Fruit fly (Drosophila melanogaster): ENCODE measurements around the gene CycG.

DNA sequence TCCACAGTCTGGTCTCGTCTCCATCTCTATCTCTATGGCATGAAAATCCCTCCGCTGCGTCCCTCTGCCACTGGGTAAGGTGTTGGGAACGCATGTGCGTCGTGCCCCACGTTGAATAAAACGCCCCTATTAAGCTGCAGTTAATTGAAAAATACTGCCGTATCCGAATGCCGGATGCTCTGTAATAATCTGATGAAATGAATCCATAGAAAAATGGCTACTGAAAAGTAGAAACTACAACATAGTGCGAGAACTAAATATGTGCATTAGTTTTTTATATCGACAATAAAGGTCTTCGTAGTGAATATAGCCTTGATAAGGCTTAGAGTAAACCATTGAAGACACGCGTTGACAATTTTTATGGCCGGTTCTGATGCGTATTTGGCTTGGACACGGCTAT, 45.7 kb downstream of the CycG start:
- TF ChIP-seq Vsx2 (GFP tag; optimal IDR thresholded peaks at IDR 0.05; ENCODE audit: partially characterized antibody) (no peak), psq (GFP tag; optimal IDR thresholded peaks at IDR 0.05) (no peak), woc (GFP tag; optimal IDR thresholded peaks at IDR 0.05) (no peak), foxo (GFP tag; optimal IDR thresholded peaks at IDR 0.05) (no peak), Jra (GFP tag; optimal IDR thresholded peaks at IDR 0.05) (no peak), br (GFP tag; optimal IDR thresholded peaks at IDR 0.05) (no peak), Hr78 (GFP tag; optimal IDR thresholded peaks at IDR 0.05) (no peak), ey (GFP tag; optimal IDR thresholded peaks at IDR 0.05) (no peak)
